Worm (Caenorhabditis elegans) whole organism, early embryonic: ENCODE measurements around the gene rpb-4.

ENCODE experiments used
- B0310.2 ChIP-seq: sonication (generic microtip); optimal IDR thresholded peaks from 2 replicates; lab custom pipeline; 2016; ENCODE audit warnings: mild to moderate bottlenecking, missing genetic modification characterization, missing compliant biosample characterization
- F13C5.2 ChIP-seq: sonication (generic microtip); optimal IDR thresholded peaks from 2 replicates; lab custom pipeline; 2017; ENCODE audit warnings: mild to moderate bottlenecking, missing genetic modification characterization, inconsistent platforms, missing compliant biosample characterization
- aly-1 ChIP-seq: sonication (generic microtip); optimal IDR thresholded peaks from 2 replicates; lab custom pipeline; 2016; ENCODE audit warnings: missing genetic modification characterization, missing compliant biosample characterization
- ama-1 ChIP-seq: fragments of 150-350 bp; optimal IDR thresholded peaks from 2 replicates; lab custom pipeline; 2014
- ceh-13 ChIP-seq: fragments of 200-800 bp; sonication (Bioruptor generic); optimal IDR thresholded peaks from 2 replicates; lab custom pipeline; 2018; ENCODE audit warnings: mild to moderate bottlenecking, missing genetic modification characterization, missing compliant biosample characterization
- flt-1 ChIP-seq: fragments of 200-800 bp; sonication (Bioruptor generic); IDR thresholded peaks from 2 replicates; pipeline ENCODE4 v1.3.6; 2022; ENCODE audit warnings: missing genetic modification characterization, missing compliant biosample characterization
- hmbx-1 ChIP-seq: sonication (generic microtip); optimal IDR thresholded peaks from 2 replicates; lab custom pipeline; 2016; ENCODE audit warnings: mild to moderate bottlenecking, missing genetic modification characterization, missing compliant biosample characterization
- hmg-4 ChIP-seq: fragments of 200-800 bp; sonication (Bioruptor generic); optimal IDR thresholded peaks from 2 replicates; lab custom pipeline; 2018; ENCODE audit warnings: mild to moderate bottlenecking, missing genetic modification characterization, missing compliant biosample characterization
- scrt-1 ChIP-seq: fragments of 200-800 bp; sonication (Bioruptor generic); IDR thresholded peaks from 2 replicates; pipeline ENCODE4 v1.3.6; 2022; ENCODE audit warnings: missing genetic modification characterization, missing compliant biosample characterization
- sea-1 ChIP-seq: fragments of 200-800 bp; sonication (Bioruptor generic); conservative IDR thresholded peaks from 2 replicates; pipeline ENCODE4 v1.3.6; 2022; ENCODE audit warnings: missing genetic modification characterization, missing compliant biosample characterization
- tbx-11 ChIP-seq: fragments of 200-800 bp; sonication (Bioruptor generic); IDR thresholded peaks from 2 replicates; pipeline ENCODE4 v1.3.6; 2022; ENCODE audit warnings: missing genetic modification characterization, missing compliant biosample characterization
- tbx-37 ChIP-seq: fragments of 200-800 bp; sonication (Bioruptor generic); conservative IDR thresholded peaks from 2 replicates; pipeline ENCODE4 v1.3.6; 2022; ENCODE audit warnings: missing genetic modification reagents, missing genetic modification characterization, missing compliant biosample characterization
- tra-4 ChIP-seq: sonication (generic microtip); optimal IDR thresholded peaks from 2 replicates; lab custom pipeline; 2017; ENCODE audit warnings: missing genetic modification characterization, missing compliant biosample characterization

DNA sequence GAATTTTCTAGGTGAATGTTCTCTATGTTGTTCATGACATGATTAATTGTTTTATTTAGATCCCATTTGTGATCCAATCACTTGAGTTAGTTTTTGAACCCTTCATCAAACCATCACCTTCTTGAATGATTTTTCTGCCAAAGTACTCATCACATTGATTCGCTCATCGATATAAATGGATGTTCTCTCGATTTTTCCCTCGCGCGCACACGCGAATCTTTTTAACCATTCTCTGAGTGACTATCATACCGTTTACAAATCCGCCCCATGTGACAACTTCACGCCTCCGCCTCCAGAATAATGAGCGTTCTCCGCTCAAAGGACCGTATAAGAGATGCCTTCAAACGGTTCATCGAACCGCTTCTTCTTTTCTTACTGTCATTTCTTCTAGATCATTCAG, 31.4 kb upstream of the rpb-4 start:
- TF ChIP-seq B0310.2 (tag; lab: Kevin White, UChicago) (no peak), ama-1 (lab: Kevin White, UChicago) (no peak), tra-4 (tag; lab: Kevin White, UChicago) (no peak), flt-1 (GFP tag; lab: Robert Waterston, UW) (no peak), sea-1 (no peak), tbx-37 (GFP tag; lab: Robert Waterston, UW) (no peak), scrt-1 (no peak), aly-1 (no peak), tbx-11 (GFP tag; lab: Robert Waterston, UW) (no peak), hmg-4 (GFP tag; lab: Kevin White, UChicago) (no peak), F13C5.2 (no peak), ceh-13 (GFP tag; lab: Kevin White, UChicago) (no peak), hmbx-1 (tag; lab: Kevin White, UChicago) (no peak)
